Worm (Caenorhabditis elegans) whole organism, early embryonic: ENCODE measurements around the gene vms-1.

Source experiments
- B0310.2 ChIP-seq: sonication (generic microtip); optimal IDR thresholded peaks from 2 replicates; lab custom pipeline; 2016; ENCODE audit warnings: mild to moderate bottlenecking, missing genetic modification characterization, missing compliant biosample characterization
- F13C5.2 ChIP-seq: sonication (generic microtip); optimal IDR thresholded peaks from 2 replicates; lab custom pipeline; 2017; ENCODE audit warnings: mild to moderate bottlenecking, missing genetic modification characterization, inconsistent platforms, missing compliant biosample characterization
- aly-1 ChIP-seq: sonication (generic microtip); optimal IDR thresholded peaks from 2 replicates; lab custom pipeline; 2016; ENCODE audit warnings: missing genetic modification characterization, missing compliant biosample characterization
- ama-1 ChIP-seq: fragments of 150-350 bp; optimal IDR thresholded peaks from 2 replicates; lab custom pipeline; 2014
- ets-7 ChIP-seq: sonication (generic microtip); optimal IDR thresholded peaks from 2 replicates; lab custom pipeline; 2016; ENCODE audit warnings: missing genotype, missing genetic modification characterization, missing compliant biosample characterization
- flt-1 ChIP-seq: fragments of 200-800 bp; sonication (Bioruptor generic); IDR thresholded peaks from 2 replicates; pipeline ENCODE4 v1.3.6; 2022; ENCODE audit warnings: missing genetic modification characterization, missing compliant biosample characterization
- hnd-1 ChIP-seq: sonication (generic microtip); optimal IDR thresholded peaks from 2 replicates; lab custom pipeline; 2016; ENCODE audit warnings: missing genetic modification characterization, missing compliant biosample characterization
- scrt-1 ChIP-seq: fragments of 200-800 bp; sonication (Bioruptor generic); IDR thresholded peaks from 2 replicates; pipeline ENCODE4 v1.3.6; 2022; ENCODE audit warnings: missing genetic modification characterization, missing compliant biosample characterization

DNA sequence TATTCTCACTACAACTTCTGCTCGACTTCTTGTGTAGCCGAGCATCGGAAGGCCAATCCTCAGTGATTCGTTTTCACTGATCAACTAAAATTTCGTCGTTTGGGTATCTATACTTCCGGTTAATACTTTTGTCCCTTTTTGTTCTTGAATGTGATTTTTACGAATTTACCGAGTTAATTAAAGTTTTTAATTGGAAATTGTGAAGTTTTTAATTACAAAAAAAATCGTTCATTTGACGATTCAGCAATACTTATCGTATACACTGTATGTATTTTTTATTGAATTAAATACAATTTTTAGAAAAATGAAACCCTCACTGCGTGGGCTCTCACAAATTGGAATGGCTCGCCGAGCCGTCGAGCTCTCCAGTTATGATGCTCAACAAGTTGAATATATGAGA lies 3.1 kb downstream of the vms-1 start, which contains the start of gene idi-1:
- TF ChIP-seq scrt-1, result no peak
- no peak for TF ChIP-seq hnd-1 (tag; lab: Kevin White, UChicago)
- no peak for TF ChIP-seq B0310.2 (tag; lab: Kevin White, UChicago)
- TF ChIP-seq flt-1 (GFP tag; lab: Robert Waterston, UW), result no peak
- no peak for TF ChIP-seq F13C5.2 (tag; lab: Kevin White, UChicago)
- no peak for TF ChIP-seq aly-1 (tag; lab: Kevin White, UChicago)
- no peak for TF ChIP-seq ama-1 (lab: Kevin White, UChicago)
- TF ChIP-seq ets-7 (tag; lab: Kevin White, UChicago), result no peak
